Fruit fly (Drosophila melanogaster): ENCODE results near the gene CG7300.

Gene CG7300

dm6 chr2L:10736993-10737756 lies 39.3 kb upstream of the CG7300 start, which contains the start of the genes Vha16-5 and CG12299 (continued):
- TF ChIP-seq vfl (GFP tag; optimal IDR thresholded peaks at IDR 0.05), result peak; percentile 84
- TF ChIP-seq scrt (GFP tag; optimal IDR thresholded peaks at IDR 0.05), result no peak
- peak; percentile 84 for TF ChIP-seq tx (GFP tag; optimal IDR thresholded peaks at IDR 0.05)
- peak; percentile 47 for TF ChIP-seq CG3407 (GFP tag; optimal IDR thresholded peaks at IDR 0.05)
- peak; percentile 87 for TF ChIP-seq Rx (GFP tag; IDR thresholded peaks at IDR 0.05)
- peak; percentile 63 for TF ChIP-seq CG18262 (tag; optimal IDR thresholded peaks at IDR 0.05)
- TF ChIP-seq BEAF-32 (GFP tag; optimal IDR thresholded peaks at IDR 0.05), result peak; percentile 69
- peak; percentile 88; the same call in 1 of the 2 replicates for TF ChIP-seq CG8765 (GFP tag; IDR thresholded peaks at IDR 0.05)
- TF ChIP-seq CG10565 (GFP tag; optimal IDR thresholded peaks at IDR 0.05), result no peak
- TF ChIP-seq kni (GFP tag; optimal IDR thresholded peaks at IDR 0.05), result no peak
- peak; percentile 92 for TF ChIP-seq CG10959 (GFP tag; IDR thresholded peaks at IDR 0.05)
- TF ChIP-seq maf-S (GFP tag; optimal IDR thresholded peaks at IDR 0.05), result peak; percentile 81
- TF ChIP-seq ci (GFP tag; IDR thresholded peaks at IDR 0.05), result peak; percentile 97
- TF ChIP-seq Sry-β (GFP tag; optimal IDR thresholded peaks at IDR 0.05), result no peak
- TF ChIP-seq abd-A (tag; optimal IDR thresholded peaks at IDR 0.05), result no peak
- TF ChIP-seq CG8290 (GFP tag; optimal IDR thresholded peaks at IDR 0.05), result no peak
- TF ChIP-seq CG8290 (tag; optimal IDR thresholded peaks at IDR 0.05), result no peak
- TF ChIP-seq Poxn (GFP tag; IDR thresholded peaks at IDR 0.05), result peak; percentile 21; the same call in 1 of the 2 replicates
- TF ChIP-seq btn (GFP tag; optimal IDR thresholded peaks at IDR 0.05), result peak; percentile 53
- 0 out of 2 replicates have a peak, but pooled peaks have one; percentile 12 for TF ChIP-seq crol (GFP tag; IDR thresholded peaks at IDR 0.05)
- peak; percentile 94 for TF ChIP-seq phol (tag; optimal IDR thresholded peaks at IDR 0.05)
- TF ChIP-seq Nf-YC (tag; optimal IDR thresholded peaks at IDR 0.05), result no peak
- no peak for TF ChIP-seq CG11504 (tag; optimal IDR thresholded peaks at IDR 0.05)
- TF ChIP-seq chinmo (GFP tag; IDR thresholded peaks at IDR 0.05; ENCODE audit: partially characterized antibody), result peak; percentile 87; the same call in 3 of the 4 replicates
- TF ChIP-seq so (GFP tag; IDR thresholded peaks at IDR 0.05), result peak; percentile 65; the same call in 1 of the 3 replicates
- no peak for TF ChIP-seq CG7271 (tag; optimal IDR thresholded peaks at IDR 0.05)
- peak; percentile 95 for TF ChIP-seq Xrp1 (GFP tag; IDR thresholded peaks at IDR 0.05)
- peak; percentile 82 for TF ChIP-seq CG4820 (GFP tag; optimal IDR thresholded peaks at IDR 0.05)
- peak; percentile 72 for TF ChIP-seq bcd (GFP tag; optimal IDR thresholded peaks at IDR 0.05)
- TF ChIP-seq sna (GFP tag; IDR thresholded peaks at IDR 0.05; ENCODE audit: partially characterized antibody), result peak; percentile 70
- TF ChIP-seq CG31441 (GFP tag; IDR thresholded peaks at IDR 0.05), result no peak; the same call in none of the 2 replicates
- TF ChIP-seq Awh (GFP tag; IDR thresholded peaks at IDR 0.05), result peak; percentile 64
- no peak for TF ChIP-seq Kr (GFP tag; optimal IDR thresholded peaks at IDR 0.05)
- peak; percentile 76; the same call in 2 of the 3 replicates for TF ChIP-seq CG6175 (GFP tag; IDR thresholded peaks at IDR 0.05)
- TF ChIP-seq gt (GFP tag; IDR thresholded peaks at IDR 0.05), result peak; percentile 69
- no peak for TF ChIP-seq Hr78 (GFP tag; optimal IDR thresholded peaks at IDR 0.05)
- peak; percentile 79 for TF ChIP-seq CG17359 (tag; optimal IDR thresholded peaks at IDR 0.05)
- TF ChIP-seq emc (GFP tag; optimal IDR thresholded peaks at IDR 0.05), result peak; percentile 58
- peak; percentile 72 for TF ChIP-seq al (GFP tag; IDR thresholded peaks at IDR 0.05)
- peak; percentile 90 for TF ChIP-seq shn (GFP tag; optimal IDR thresholded peaks at IDR 0.05)
- no peak for TF ChIP-seq gce (GFP tag; IDR thresholded peaks at IDR 0.05)
- TF ChIP-seq sd (tag; optimal IDR thresholded peaks at IDR 0.05), result no peak
- TF ChIP-seq Xbp1 (GFP tag; optimal IDR thresholded peaks at IDR 0.05), result peak; percentile 96
- TF ChIP-seq CG1603 (tag; optimal IDR thresholded peaks at IDR 0.05), result peak; percentile 94
- TF ChIP-seq sim (GFP tag; IDR thresholded peaks at IDR 0.05), result no peak; the same call in 1 of the 2 replicates
- TF ChIP-seq otp (GFP tag; IDR thresholded peaks at IDR 0.05), result peak; percentile 82
